Worm (Caenorhabditis elegans) whole organism, late embryonic: Measurements from ENCODE around the gene cid-1.
A peak's percentile ranks its signal among the peaks of the same experiment; 100 is the strongest.

Experiments
- F13H6.1 ChIP-seq: sonication (generic microtip); optimal IDR thresholded peaks from 2 replicates; lab custom pipeline; 2016; ENCODE audit warnings: missing genetic modification characterization, missing compliant biosample characterization
- K02D7.2 ChIP-seq: sonication (generic microtip); optimal IDR thresholded peaks from 2 replicates; lab custom pipeline; 2017; ENCODE audit warnings: mild to moderate bottlenecking, missing genetic modification characterization, missing compliant biosample characterization
- T23F11.4 ChIP-seq: fragments of 200-800 bp; sonication (Bioruptor generic); optimal IDR thresholded peaks from 2 replicates; lab custom pipeline; 2018; ENCODE audit warnings: mild to moderate bottlenecking, missing genetic modification characterization, missing compliant biosample characterization
- Y22D7AL.16 ChIP-seq: sonication (generic microtip); optimal IDR thresholded peaks from 2 replicates; lab custom pipeline; 2016; ENCODE audit warnings: missing genetic modification characterization, missing compliant biosample characterization
- ama-1 ChIP-seq: fragments of 150-350 bp; optimal IDR thresholded peaks from 2 replicates; lab custom pipeline; 2014
- ceh-18 ChIP-seq: sonication (generic microtip); optimal IDR thresholded peaks from 2 replicates; lab custom pipeline; 2016; ENCODE audit warnings: missing genetic modification characterization, missing compliant biosample characterization
- ceh-2 ChIP-seq: sonication (generic microtip); optimal IDR thresholded peaks from 2 replicates; lab custom pipeline; 2016; ENCODE audit warnings: missing genotype, missing genetic modification characterization, missing compliant biosample characterization
- ceh-24 ChIP-seq: sonication (generic microtip); optimal IDR thresholded peaks from 2 replicates; lab custom pipeline; 2016; ENCODE audit warnings: mild to moderate bottlenecking, missing genetic modification characterization, missing compliant biosample characterization
- ceh-31 ChIP-seq: sonication (generic microtip); optimal IDR thresholded peaks from 2 replicates; lab custom pipeline; 2016; ENCODE audit warnings: missing genetic modification characterization, missing compliant biosample characterization
- ceh-45 ChIP-seq: fragments of 200-800 bp; sonication (Bioruptor generic); IDR thresholded peaks from 2 replicates; pipeline ENCODE4 v1.3.6; 2022; ENCODE audit warnings: missing genetic modification reagents, missing genetic modification characterization, missing compliant biosample characterization
- elt-2 ChIP-seq: sonication (generic microtip); optimal IDR thresholded peaks from 2 replicates; lab custom pipeline; 2016; ENCODE audit warnings: missing genetic modification reagents, missing genetic modification characterization, missing compliant biosample characterization
- elt-4 ChIP-seq: sonication (generic microtip); optimal IDR thresholded peaks from 2 replicates; lab custom pipeline; 2016; ENCODE audit warnings: missing genetic modification characterization, missing compliant biosample characterization
- gmeb-2 ChIP-seq: sonication (generic microtip); optimal IDR thresholded peaks from 2 replicates; lab custom pipeline; 2016; ENCODE audit warnings: missing genetic modification characterization, inconsistent platforms, missing compliant biosample characterization
- hlh-13 ChIP-seq: fragments of 200-800 bp; sonication (Bioruptor generic); optimal IDR thresholded peaks from 2 replicates; lab custom pipeline; 2018; ENCODE audit warnings: mild to moderate bottlenecking, missing genetic modification characterization, missing compliant biosample characterization
- hlh-15 ChIP-seq: sonication (generic microtip); optimal IDR thresholded peaks from 2 replicates; lab custom pipeline; 2016; ENCODE audit warnings: missing genetic modification characterization, missing compliant biosample characterization
- hlh-30 ChIP-seq: sonication (generic microtip); optimal IDR thresholded peaks from 2 replicates; lab custom pipeline; 2017; ENCODE audit warnings: antibody characterized with exemption, missing genetic modification characterization, missing compliant biosample characterization; ENCODE audit not compliant: insufficient read depth
- hlh-8 ChIP-seq: sonication (generic microtip); optimal IDR thresholded peaks from 2 replicates; lab custom pipeline; 2016; ENCODE audit warnings: missing genotype, missing genetic modification characterization, missing compliant biosample characterization
- madf-2 ChIP-seq: sonication (generic microtip); optimal IDR thresholded peaks from 2 replicates; lab custom pipeline; 2017; ENCODE audit warnings: missing genetic modification characterization, missing compliant biosample characterization
- nhr-232 ChIP-seq: sonication (generic microtip); optimal IDR thresholded peaks from 2 replicates; lab custom pipeline; 2016; ENCODE audit warnings: missing genetic modification characterization, missing compliant biosample characterization
- npax-4 ChIP-seq: sonication (generic microtip); optimal IDR thresholded peaks from 2 replicates; lab custom pipeline; 2016; ENCODE audit warnings: missing genetic modification characterization, missing compliant biosample characterization
- pat-9 ChIP-seq: fragments of 200-800 bp; sonication (Bioruptor generic); optimal IDR thresholded peaks from 2 replicates; lab custom pipeline; 2018; ENCODE audit warnings: mild to moderate bottlenecking, missing genetic modification characterization, moderate library complexity, missing compliant biosample characterization
- pha-4 ChIP-seq: fragments of 150-350 bp; optimal IDR thresholded peaks from 2 replicates; lab custom pipeline; 2018; ENCODE audit warnings: missing biosample characterization, missing genetic modification reagents, missing genetic modification characterization
- pqm-1 ChIP-seq: sonication (generic microtip); optimal IDR thresholded peaks from 2 replicates; lab custom pipeline; 2016; ENCODE audit warnings: missing genetic modification characterization, missing compliant biosample characterization
- pros-1 ChIP-seq: fragments of 150-350 bp; optimal IDR thresholded peaks from 2 replicates; lab custom pipeline; 2014; ENCODE audit warnings: missing biosample characterization, missing genetic modification reagents, missing genetic modification characterization
- ref-2 ChIP-seq: sonication (generic microtip); optimal IDR thresholded peaks from 2 replicates; lab custom pipeline; 2016; ENCODE audit warnings: missing genetic modification characterization, missing compliant biosample characterization
- rnt-1 ChIP-seq: sonication (generic microtip); optimal IDR thresholded peaks from 2 replicates; lab custom pipeline; 2016; ENCODE audit warnings: missing genetic modification characterization, missing compliant biosample characterization
- sdc-2 ChIP-seq: sonication (generic microtip); optimal IDR thresholded peaks from 2 replicates; lab custom pipeline; 2016; ENCODE audit warnings: missing genotype, missing genetic modification characterization, missing compliant biosample characterization
- sox-4 ChIP-seq: sonication (generic microtip); optimal IDR thresholded peaks from 2 replicates; lab custom pipeline; 2017; ENCODE audit warnings: mild to moderate bottlenecking, missing genetic modification characterization, inconsistent platforms, missing compliant biosample characterization
- tbx-2 ChIP-seq: sonication (generic microtip); optimal IDR thresholded peaks from 2 replicates; lab custom pipeline; 2016; ENCODE audit warnings: missing genetic modification characterization, missing compliant biosample characterization
- unc-42 ChIP-seq: sonication (generic microtip); optimal IDR thresholded peaks from 2 replicates; lab custom pipeline; 2016; ENCODE audit warnings: missing genotype, missing genetic modification characterization, missing compliant biosample characterization
- unc-55 ChIP-seq: sonication (generic microtip); optimal IDR thresholded peaks from 2 replicates; lab custom pipeline; 2017; ENCODE audit warnings: missing biosample characterization, missing genetic modification reagents, missing genetic modification characterization
- zip-5 ChIP-seq: sonication (generic microtip); optimal IDR thresholded peaks from 2 replicates; lab custom pipeline; 2016; ENCODE audit warnings: missing genetic modification characterization, missing compliant biosample characterization
- ztf-16 ChIP-seq: sonication (generic microtip); optimal IDR thresholded peaks from 2 replicates; lab custom pipeline; 2017; ENCODE audit warnings: missing genetic modification characterization, missing compliant biosample characterization

cid-1 gene

DNA sequence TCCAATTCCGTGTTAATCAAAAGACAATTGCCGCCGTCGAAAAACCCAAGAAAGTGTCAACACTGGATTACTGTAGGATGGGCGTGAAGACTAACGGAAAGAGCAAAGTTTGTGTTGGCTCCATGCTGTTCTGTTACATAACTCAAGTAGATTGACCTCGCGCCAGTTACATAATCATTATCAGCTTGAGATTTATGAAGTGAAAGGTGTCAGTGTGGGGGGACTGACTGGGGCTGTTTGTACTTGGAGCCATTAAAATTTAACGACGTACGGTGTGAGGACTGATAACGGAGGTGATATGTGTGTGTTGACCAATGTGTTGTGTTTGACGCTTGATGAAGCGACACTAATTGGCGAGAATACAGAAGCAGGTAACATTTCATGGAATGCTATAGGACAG, 27.0 kb upstream of the cid-1 start:
- TF ChIP-seq elt-2 (peak; percentile 91), pqm-1 (tag; lab: Kevin White, UChicago) (no peak), tbx-2 (tag; lab: Kevin White, UChicago) (peak; percentile 74)

DNA sequence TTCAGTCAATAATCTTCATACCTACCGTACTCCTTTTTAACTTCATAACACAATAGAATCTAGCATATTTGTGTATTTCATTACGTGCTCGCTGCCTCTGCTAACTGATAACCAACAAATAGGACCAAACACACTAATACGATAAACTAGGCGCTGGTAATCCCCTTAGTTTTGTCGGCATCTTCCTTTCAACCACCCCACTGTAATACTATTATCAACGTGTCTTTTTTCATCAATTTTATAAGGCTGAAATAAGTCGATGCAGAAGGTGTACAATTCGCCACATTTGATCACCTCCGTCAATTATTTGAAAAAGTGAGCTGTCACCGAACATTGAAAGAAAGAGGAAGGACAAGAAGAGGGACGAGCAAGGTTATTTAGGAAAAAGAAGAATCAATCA, 26.3 kb upstream of the cid-1 start:
- TF ChIP-seq ceh-2 (tag; lab: Kevin White, UChicago) (no peak), pros-1 (tag; lab: Kevin White, UChicago) (no peak), Y22D7AL.16 (tag; lab: Kevin White, UChicago) (no peak), elt-4 (tag; lab: Kevin White, UChicago) (no peak), unc-55 (GFP tag; lab: Kevin White, UChicago) (no peak), hlh-13 (GFP tag; lab: Kevin White, UChicago) (no peak), hlh-8 (tag; lab: Kevin White, UChicago) (no peak), gmeb-2 (tag; lab: Kevin White, UChicago) (no peak), rnt-1 (tag; lab: Kevin White, UChicago) (no peak), ceh-45 (GFP tag; lab: Robert Waterston, UW) (no peak)

DNA sequence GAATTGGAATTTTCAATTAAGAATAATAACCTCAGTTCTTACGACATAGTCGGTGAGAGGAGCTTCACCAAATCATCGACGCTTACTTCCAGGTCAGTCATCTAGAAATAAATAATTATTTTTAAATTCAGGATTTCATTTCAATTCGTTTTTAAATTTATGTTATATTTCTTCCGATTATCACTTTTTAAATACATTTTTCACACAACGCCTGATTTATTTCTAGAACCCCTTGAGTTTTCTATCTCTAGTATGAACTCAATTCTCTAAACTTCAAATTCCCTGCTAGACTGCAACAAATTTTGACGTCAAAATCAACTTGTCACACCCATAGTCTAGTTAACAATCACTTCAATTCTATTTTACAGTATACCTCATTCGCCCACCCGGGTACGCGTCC, 24.2 kb upstream of the cid-1 start, which contains the start of gene Y54H5A.2:
TSS of gene Y54H5A.2 (minus strand) at position 101 of the 400 bp plus-strand sequence.
- TF ChIP-seq npax-4 (tag; lab: Kevin White, UChicago) = no peak
- no peak for TF ChIP-seq ama-1 (lab: Kevin White, UChicago)
- TF ChIP-seq pat-9 = no peak
- no peak for TF ChIP-seq madf-2
- TF ChIP-seq T23F11.4 (GFP tag; lab: Kevin White, UChicago) = no peak
- no peak for TF ChIP-seq ref-2 (tag; lab: Kevin White, UChicago)
- no peak for TF ChIP-seq ceh-45 (GFP tag; lab: Robert Waterston, UW)
- no peak for TF ChIP-seq pqm-1 (tag; lab: Kevin White, UChicago)
- TF ChIP-seq zip-5 (tag; lab: Kevin White, UChicago) = no peak
- TF ChIP-seq ztf-16 (tag; lab: Kevin White, UChicago) = no peak
- TF ChIP-seq unc-42 (tag; lab: Kevin White, UChicago) = no peak
- TF ChIP-seq nhr-232 (tag; lab: Kevin White, UChicago) = no peak
- TF ChIP-seq hlh-13 (GFP tag; lab: Kevin White, UChicago) = no peak
- no peak for TF ChIP-seq pha-4
- TF ChIP-seq hlh-15 (tag; lab: Kevin White, UChicago) = no peak
- no peak for TF ChIP-seq ceh-18 (tag; lab: Kevin White, UChicago)
- no peak for TF ChIP-seq sox-4 (tag; lab: Kevin White, UChicago)
- TF ChIP-seq F13H6.1 (tag; lab: Kevin White, UChicago) = no peak
- no peak for TF ChIP-seq sdc-2
- TF ChIP-seq hlh-30 (tag; lab: Kevin White, UChicago) = no peak

DNA sequence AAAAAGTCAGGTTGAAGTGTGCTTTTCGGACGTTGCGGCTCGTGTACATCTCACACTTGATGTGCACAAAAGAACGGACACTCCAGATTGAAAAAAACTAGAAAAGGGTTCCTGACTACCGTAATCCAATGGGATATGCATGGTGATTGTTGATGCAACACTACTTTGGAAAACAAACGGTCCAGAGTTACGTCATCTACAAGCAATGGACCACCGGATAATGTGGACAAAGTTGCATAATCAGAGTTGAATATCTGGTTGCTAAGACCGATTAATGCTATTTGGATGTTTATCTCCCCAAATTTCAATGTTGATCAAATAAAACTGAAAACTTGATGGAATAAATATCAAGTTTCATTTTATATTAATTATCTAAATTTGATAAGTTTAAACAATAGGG, 23.7 kb upstream of the cid-1 start:
- TF ChIP-seq ceh-2 (tag; lab: Kevin White, UChicago) (no peak), tbx-2 (tag; lab: Kevin White, UChicago) (peak; percentile 68), hlh-15 (tag; lab: Kevin White, UChicago) (no peak), ceh-24 (tag; lab: Kevin White, UChicago) (no peak), pat-9 (no peak)

DNA sequence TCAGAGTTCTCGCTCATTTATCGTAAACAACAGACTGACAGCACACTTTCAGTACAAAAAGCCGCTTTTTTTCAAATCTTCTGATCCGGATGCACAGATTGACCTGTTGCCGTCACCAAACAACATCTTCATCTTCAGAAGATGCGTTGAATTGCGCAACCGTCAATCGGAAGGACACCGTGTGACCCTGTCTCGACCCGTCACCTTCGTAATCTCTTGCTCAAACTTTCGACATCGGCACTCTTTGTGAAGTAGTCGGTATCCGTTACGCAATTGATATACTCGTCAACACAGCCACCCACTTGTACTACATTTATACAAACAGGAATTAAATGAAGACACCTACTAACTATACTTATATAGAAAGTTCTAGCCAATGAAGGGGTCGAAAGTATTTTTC, 22.7 kb upstream of the cid-1 start:
- TF ChIP-seq sdc-2 = no peak
- TF ChIP-seq tbx-2 (tag; lab: Kevin White, UChicago) = peak; percentile 85
- TF ChIP-seq unc-55 (GFP tag; lab: Kevin White, UChicago) = peak; percentile 33
- TF ChIP-seq, all 69 proteins: peak for 2

DNA sequence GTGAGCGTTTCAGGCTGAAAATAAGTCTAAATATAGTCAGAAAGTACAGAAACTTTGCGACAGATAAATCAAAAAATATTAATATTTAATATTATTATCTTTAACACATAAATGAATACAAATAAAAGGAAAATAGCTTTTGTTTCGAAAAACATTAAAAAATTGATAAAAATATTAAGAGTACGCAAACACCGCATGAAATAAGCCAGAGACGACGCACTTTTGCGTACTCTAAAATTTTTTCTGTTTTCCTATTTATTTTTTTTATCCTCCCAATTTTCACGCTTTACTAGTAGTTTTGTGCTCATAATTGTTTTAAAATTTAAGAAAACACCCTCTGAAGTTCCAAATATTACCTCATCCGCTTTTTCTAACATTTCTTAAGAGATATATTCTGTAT, 20.6 kb upstream of the cid-1 start, which contains the start of the genes rbm-42 and grwd-1:
TSS of gene rbm-42 (minus strand) at position 93 of the 400 bp plus-strand sequence.
TSS of gene grwd-1 (plus strand) at position 328 of the 400 bp plus-strand sequence.
- TF ChIP-seq npax-4 (tag; lab: Kevin White, UChicago) (no peak), elt-2 (peak; percentile 13), K02D7.2 (no peak), nhr-232 (tag; lab: Kevin White, UChicago) (no peak), ceh-31 (tag; lab: Kevin White, UChicago) (peak; percentile 11)
- TF ChIP-seq, all 69 proteins: peak for 2
